Worm (Caenorhabditis elegans): ENCODE results near the gene T27E9.6.
"Not testable (repeated sequence)": the region's sequence is repeated elsewhere in the genome, so short reads cannot be mapped to it uniquely, and the experiment has no call there.

The T27E9.6 gene

ce11 chrIII:13505718-13506117, 29.1 kb upstream of the T27E9.6 start, which contains the start of gene T28A8.3:
Gene T28A8.3, plus strand, starts transcription at chrIII:13506018.
- TF ChIP-seq flt-1 (GFP tag; IDR thresholded peaks at IDR 0.05): no peak
- TF ChIP-seq aly-1 (tag; optimal IDR thresholded peaks at IDR 0.05): no peak
- no peak for TF ChIP-seq hmbx-1 (tag; optimal IDR thresholded peaks at IDR 0.05)
- no peak for TF ChIP-seq ets-7 (tag; optimal IDR thresholded peaks at IDR 0.05)
- no peak for TF ChIP-seq ceh-13 (GFP tag; optimal IDR thresholded peaks at IDR 0.05)
- no peak for TF ChIP-seq B0310.2 (tag; optimal IDR thresholded peaks at IDR 0.05)
- no peak for TF ChIP-seq tra-4 (tag; optimal IDR thresholded peaks at IDR 0.05)
- TF ChIP-seq hnd-1 (tag; optimal IDR thresholded peaks at IDR 0.05): no peak
- TF ChIP-seq F13C5.2 (tag; optimal IDR thresholded peaks at IDR 0.05): no peak

DNA sequence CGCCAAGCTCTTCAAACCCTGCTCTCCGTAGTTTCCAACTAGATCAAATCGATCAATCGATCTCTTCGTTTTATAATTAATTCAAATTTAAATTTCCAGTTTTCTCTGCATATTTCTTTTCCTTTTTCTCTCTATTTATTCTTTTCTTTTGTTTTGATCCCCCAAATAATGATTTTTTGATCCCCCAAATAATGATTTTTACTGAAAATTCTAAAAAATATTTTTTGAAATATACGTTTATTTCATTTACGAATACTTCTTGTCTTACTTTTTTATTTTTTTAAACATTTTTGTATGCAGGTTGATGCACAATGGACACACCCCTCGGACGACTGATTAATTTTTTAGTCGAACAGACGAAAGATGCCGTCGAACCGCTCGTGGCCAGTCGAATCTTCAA, 26.8 kb upstream of the T27E9.6 start, which contains the start of gene T28A8.4:
Gene T28A8.4, plus strand, starts transcription at position 301 of the 400 bp plus-strand sequence.
- TF ChIP-seq flt-1 (GFP tag; IDR thresholded peaks at IDR 0.05): no peak
- TF ChIP-seq ceh-36 (tag; optimal IDR thresholded peaks at IDR 0.05): no peak
- TF ChIP-seq ama-1 (optimal IDR thresholded peaks at IDR 0.05): no peak
- no peak for TF ChIP-seq B0310.2 (tag; optimal IDR thresholded peaks at IDR 0.05)

ce11 chrIII:13502513-13502912, 25.9 kb upstream of the T27E9.6 start, which contains the start of gene T28A8.8:
Gene T28A8.8, plus strand, starts transcription at chrIII:13502813.
- TF ChIP-seq hnd-1 (tag; optimal IDR thresholded peaks at IDR 0.05) (no peak), ceh-36 (tag; optimal IDR thresholded peaks at IDR 0.05) (no peak), ceh-13 (GFP tag; optimal IDR thresholded peaks at IDR 0.05) (no peak), scrt-1 (GFP tag; IDR thresholded peaks at IDR 0.05) (no peak), pes-1 (GFP tag; IDR thresholded peaks at IDR 0.05) (no peak), aly-1 (tag; optimal IDR thresholded peaks at IDR 0.05) (no peak), sea-1 (GFP tag; conservative IDR thresholded peaks at IDR 0.05) (no peak), F13C5.2 (tag; optimal IDR thresholded peaks at IDR 0.05) (no peak), ama-1 (optimal IDR thresholded peaks at IDR 0.05) (no peak), ets-7 (tag; optimal IDR thresholded peaks at IDR 0.05) (no peak), tra-4 (tag; optimal IDR thresholded peaks at IDR 0.05) (no peak), hmbx-1 (tag; optimal IDR thresholded peaks at IDR 0.05) (no peak), tbx-11 (GFP tag; IDR thresholded peaks at IDR 0.05) (no peak), tbx-37 (GFP tag; conservative IDR thresholded peaks at IDR 0.05) (no peak), flt-1 (GFP tag; IDR thresholded peaks at IDR 0.05) (no peak)

- TF ChIP-seq ets-7 (tag; optimal IDR thresholded peaks at IDR 0.05): no peak
- TF ChIP-seq sea-1 (GFP tag; conservative IDR thresholded peaks at IDR 0.05): no peak
- no peak for TF ChIP-seq hmg-4 (GFP tag; optimal IDR thresholded peaks at IDR 0.05)
- no peak for TF ChIP-seq hmbx-1 (tag; optimal IDR thresholded peaks at IDR 0.05)
- TF ChIP-seq ceh-36 (tag; optimal IDR thresholded peaks at IDR 0.05): no peak
- TF ChIP-seq pes-1 (GFP tag; IDR thresholded peaks at IDR 0.05): no peak
- TF ChIP-seq ceh-13 (GFP tag; optimal IDR thresholded peaks at IDR 0.05): no peak
- TF ChIP-seq F13C5.2 (tag; optimal IDR thresholded peaks at IDR 0.05): no peak
- no peak for TF ChIP-seq scrt-1 (GFP tag; IDR thresholded peaks at IDR 0.05)
Measured at ce11 chrIII:13501599-13501998, 25.0 kb upstream of the T27E9.6 start, which contains the start of gene T28A8.5. Gene T28A8.5, plus strand, starts transcription at chrIII:13501630.

DNA sequence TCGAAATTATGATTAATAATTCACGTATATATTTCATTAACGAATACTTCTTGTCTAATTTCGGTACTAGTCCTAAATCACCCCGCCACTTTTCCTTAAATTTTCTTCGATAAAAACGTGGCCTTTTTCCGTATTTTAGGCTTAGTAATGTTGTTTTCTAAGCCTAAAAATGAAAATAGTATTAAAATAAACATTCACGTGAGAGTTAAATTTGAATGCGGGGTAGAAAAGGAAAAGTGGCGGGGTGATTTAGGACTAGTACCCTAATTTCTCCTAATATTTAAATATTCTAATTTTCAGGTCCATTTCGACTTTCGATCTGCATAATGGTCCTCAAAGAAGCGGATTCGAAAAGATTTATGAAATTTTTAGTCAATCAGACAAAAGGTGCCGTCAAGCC, 22.3 kb upstream of the T27E9.6 start, which contains the start of gene T28A8.6:
Gene T28A8.6, plus strand, starts transcription at position 301 of the 400 bp plus-strand sequence.
- not testable (repeated sequence) for TF ChIP-seq ama-1 (optimal IDR thresholded peaks at IDR 0.05); hmg-4 (GFP tag; optimal IDR thresholded peaks at IDR 0.05); hmbx-1 (tag; optimal IDR thresholded peaks at IDR 0.05)

ce11 chrIII:13495571-13495970, 19.0 kb upstream of the T27E9.6 start, which contains the start of gene T28A8.2:
Gene T28A8.2, minus strand, starts transcription at chrIII:13495671.
- TF ChIP-seq B0310.2 (tag; optimal IDR thresholded peaks at IDR 0.05) (no peak), flt-1 (GFP tag; IDR thresholded peaks at IDR 0.05) (no peak), hnd-1 (tag; optimal IDR thresholded peaks at IDR 0.05) (no peak), pes-1 (GFP tag; IDR thresholded peaks at IDR 0.05) (no peak), aly-1 (tag; optimal IDR thresholded peaks at IDR 0.05) (no peak), tbx-11 (GFP tag; IDR thresholded peaks at IDR 0.05) (no peak), tra-4 (tag; optimal IDR thresholded peaks at IDR 0.05) (no peak), F13C5.2 (tag; optimal IDR thresholded peaks at IDR 0.05) (no peak), hmbx-1 (tag; optimal IDR thresholded peaks at IDR 0.05) (no peak), ets-7 (tag; optimal IDR thresholded peaks at IDR 0.05) (no peak), ceh-36 (tag; optimal IDR thresholded peaks at IDR 0.05) (no peak), sea-1 (GFP tag; conservative IDR thresholded peaks at IDR 0.05) (no peak)

DNA sequence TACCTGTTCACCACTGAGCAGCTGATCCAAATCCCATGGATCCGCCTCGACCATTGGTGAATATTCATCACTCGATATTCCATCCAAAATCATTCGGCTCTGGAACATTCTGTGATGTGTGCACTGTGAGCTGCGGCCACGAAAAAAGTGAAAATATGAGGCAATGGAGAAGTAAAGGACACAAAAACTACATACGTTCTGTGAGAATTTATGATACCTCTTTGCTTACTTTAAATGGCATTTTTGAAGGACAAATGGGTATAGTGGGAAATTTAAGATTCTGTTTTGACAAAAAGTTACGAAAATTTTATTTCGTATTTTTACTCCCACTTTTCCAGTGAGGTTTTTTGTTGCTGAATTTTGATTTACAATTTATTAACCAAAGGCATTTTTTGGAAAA, 15.8 kb upstream of the T27E9.6 start, which contains the start of gene twk-40:
Gene twk-40, minus strand, starts transcription at position 101 of the 400 bp plus-strand sequence.
- TF ChIP-seq hmbx-1 (tag; optimal IDR thresholded peaks at IDR 0.05): no peak
- TF ChIP-seq tra-4 (tag; optimal IDR thresholded peaks at IDR 0.05): no peak
- no peak for TF ChIP-seq flt-1 (GFP tag; IDR thresholded peaks at IDR 0.05)
- TF ChIP-seq sea-1 (GFP tag; conservative IDR thresholded peaks at IDR 0.05): no peak
- TF ChIP-seq tbx-11 (GFP tag; IDR thresholded peaks at IDR 0.05): no peak
- TF ChIP-seq pes-1 (GFP tag; IDR thresholded peaks at IDR 0.05): no peak
- no peak for TF ChIP-seq ets-7 (tag; optimal IDR thresholded peaks at IDR 0.05)
- no peak for TF ChIP-seq aly-1 (tag; optimal IDR thresholded peaks at IDR 0.05)
- TF ChIP-seq ama-1 (optimal IDR thresholded peaks at IDR 0.05): no peak

DNA sequence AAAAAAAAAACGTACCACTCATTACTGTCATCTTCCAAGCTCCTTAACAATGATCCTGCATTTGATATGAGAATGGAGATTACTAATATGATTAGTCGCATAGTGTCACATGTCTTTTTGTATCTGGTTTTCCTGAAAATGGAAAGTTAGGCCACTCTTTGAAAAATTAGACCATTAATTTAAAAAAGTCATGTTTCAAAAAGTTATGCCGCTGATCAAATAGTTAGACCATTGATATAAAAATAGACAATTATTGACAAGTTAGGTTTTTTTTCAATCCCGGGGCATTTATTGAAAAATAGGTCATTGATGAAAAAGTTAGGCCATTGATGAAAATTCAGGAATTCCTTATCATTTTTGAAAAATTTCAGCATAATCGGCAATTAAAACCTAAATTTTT, 7.4 kb upstream of the T27E9.6 start, which contains the start of gene acc-4:
Gene acc-4, minus strand, starts transcription at position 101 of the 400 bp plus-strand sequence.
- no peak for TF ChIP-seq F13C5.2 (tag; optimal IDR thresholded peaks at IDR 0.05)
- TF ChIP-seq hmg-4 (GFP tag; optimal IDR thresholded peaks at IDR 0.05): no peak
- TF ChIP-seq scrt-1 (GFP tag; IDR thresholded peaks at IDR 0.05): no peak
- TF ChIP-seq ama-1 (optimal IDR thresholded peaks at IDR 0.05): no peak
- TF ChIP-seq aly-1 (tag; optimal IDR thresholded peaks at IDR 0.05): no peak
- TF ChIP-seq ceh-36 (tag; optimal IDR thresholded peaks at IDR 0.05): no peak
- no peak for TF ChIP-seq ceh-13 (GFP tag; optimal IDR thresholded peaks at IDR 0.05)
- TF ChIP-seq tbx-11 (GFP tag; IDR thresholded peaks at IDR 0.05): no peak
- no peak for TF ChIP-seq ets-7 (tag; optimal IDR thresholded peaks at IDR 0.05)
- TF ChIP-seq hmbx-1 (tag; optimal IDR thresholded peaks at IDR 0.05): no peak
- TF ChIP-seq hnd-1 (tag; optimal IDR thresholded peaks at IDR 0.05): no peak
- no peak for TF ChIP-seq tbx-37 (GFP tag; conservative IDR thresholded peaks at IDR 0.05)
- no peak for TF ChIP-seq B0310.2 (tag; optimal IDR thresholded peaks at IDR 0.05)
- no peak for TF ChIP-seq flt-1 (GFP tag; IDR thresholded peaks at IDR 0.05)
- no peak for TF ChIP-seq sea-1 (GFP tag; conservative IDR thresholded peaks at IDR 0.05)
- no peak for TF ChIP-seq pes-1 (GFP tag; IDR thresholded peaks at IDR 0.05)
- no peak for TF ChIP-seq tra-4 (tag; optimal IDR thresholded peaks at IDR 0.05)

All from whole organism, early embryonic.